Worm (Caenorhabditis elegans): ENCODE data around the gene T28A11.17.

T28A11.17 gene

ce11 chrV:3315308-3315707 lies 49.2 kb upstream of the T28A11.17 start, which contains the start of gene arrd-19 (continued):
- TF ChIP-seq zfp-2 (tag; optimal IDR thresholded peaks at IDR 0.05): no peak
- no peak for TF ChIP-seq ZK337.2 (GFP tag; IDR thresholded peaks at IDR 0.05)
- no peak for TF ChIP-seq zip-11 (GFP tag; IDR thresholded peaks at IDR 0.05)
- peak; percentile 72 for TF ChIP-seq mxl-3 (GFP tag; optimal IDR thresholded peaks at IDR 0.05)
- peak; percentile 90 for TF ChIP-seq nhr-48 (tag; optimal IDR thresholded peaks at IDR 0.05)
- no peak for TF ChIP-seq mdt-29 (GFP tag; IDR thresholded peaks at IDR 0.05)

DNA sequence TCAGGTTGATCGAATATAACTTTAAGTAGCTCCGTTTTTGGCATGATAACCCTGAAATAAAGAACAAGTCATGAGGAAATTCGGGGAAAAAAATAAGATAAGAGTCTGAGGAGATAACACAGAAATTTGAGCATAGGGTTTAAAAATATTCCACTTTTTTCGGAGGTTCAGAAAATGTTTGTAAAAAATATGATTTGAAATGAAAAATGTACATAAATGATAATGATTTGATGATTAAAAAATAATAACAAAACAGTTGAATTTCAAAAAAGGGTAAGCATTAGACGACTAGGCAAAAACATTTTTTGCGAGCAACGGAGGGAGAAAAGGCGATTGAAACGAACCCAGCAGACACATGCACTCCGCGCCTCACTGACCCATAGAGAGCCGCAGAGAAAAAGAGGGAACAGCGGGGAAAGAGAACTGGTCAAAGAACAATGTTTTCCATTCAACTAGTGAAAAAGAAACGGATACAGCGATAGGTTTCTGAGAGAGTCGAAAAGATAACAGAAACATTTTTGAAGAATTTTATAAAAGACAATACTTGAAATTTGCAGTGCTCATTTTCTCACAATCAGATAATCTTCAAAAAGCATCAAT lies 46.1 kb upstream of the T28A11.17 start, which contains the start of gene arrd-18:
TSS of gene arrd-18 (minus strand) at position 51 of the 600 bp plus-strand sequence.
- TF ChIP-seq tra-1 (GFP tag; IDR thresholded peaks at IDR 0.05): 0 out of 2 replicates have a peak, but pooled peaks have one; percentile 10
- peak in 1 of 2 experiments; percentile 51 for TF ChIP-seq mdl-1 (tag; optimal IDR thresholded peaks at IDR 0.05)
- TF ChIP-seq php-3 (GFP tag; IDR thresholded peaks at IDR 0.05): peak; percentile 18; the same call in 1 of the 2 replicates
- peak; percentile 83 for TF ChIP-seq hmg-1.1 (GFP tag; IDR thresholded peaks at IDR 0.05)
- TF ChIP-seq aha-1 (tag): peak; percentile 78
- TF ChIP-seq zip-2 (tag; optimal IDR thresholded peaks at IDR 0.05): no peak
- no peak for TF ChIP-seq daf-16 (GFP tag; optimal IDR thresholded peaks at IDR 0.05)
- no peak for TF ChIP-seq daf-16 (tag; optimal IDR thresholded peaks at IDR 0.05)
- TF ChIP-seq nhr-48 (tag; optimal IDR thresholded peaks at IDR 0.05): peak; percentile 70
- peak; percentile 73 for TF ChIP-seq hlh-11 (tag; optimal IDR thresholded peaks at IDR 0.05)
- peak; percentile 59 for TF ChIP-seq ctbp-1 (GFP tag; IDR thresholded peaks at IDR 0.05)
- peak in 1 of 2 experiments; percentile 56 for TF ChIP-seq unc-62 (GFP tag; optimal IDR thresholded peaks at IDR 0.05 in 1 of 2)
- TF ChIP-seq unc-62 (tag; optimal IDR thresholded peaks at IDR 0.05): no peak
- no peak for TF ChIP-seq dpl-1 (GFP tag; optimal IDR thresholded peaks at IDR 0.05)
- TF ChIP-seq nhr-11 (tag; optimal IDR thresholded peaks at IDR 0.05): peak; percentile 4
- no peak for TF ChIP-seq set-16 (GFP tag; IDR thresholded peaks at IDR 0.05)
- no peak for TF ChIP-seq ceh-20 (GFP tag; IDR thresholded peaks at IDR 0.05)
- peak; percentile 56 for TF ChIP-seq nhr-28 (tag; optimal IDR thresholded peaks at IDR 0.05)
- TF ChIP-seq spr-1 (tag; optimal IDR thresholded peaks at IDR 0.05): no peak
- peak; percentile 43 for TF ChIP-seq nhr-77 (tag; optimal IDR thresholded peaks at IDR 0.05)
- no peak for TF ChIP-seq R02D3.7 (tag; optimal IDR thresholded peaks at IDR 0.05)
- peak; percentile 34 for TF ChIP-seq mxl-3 (GFP tag; optimal IDR thresholded peaks at IDR 0.05)

DNA sequence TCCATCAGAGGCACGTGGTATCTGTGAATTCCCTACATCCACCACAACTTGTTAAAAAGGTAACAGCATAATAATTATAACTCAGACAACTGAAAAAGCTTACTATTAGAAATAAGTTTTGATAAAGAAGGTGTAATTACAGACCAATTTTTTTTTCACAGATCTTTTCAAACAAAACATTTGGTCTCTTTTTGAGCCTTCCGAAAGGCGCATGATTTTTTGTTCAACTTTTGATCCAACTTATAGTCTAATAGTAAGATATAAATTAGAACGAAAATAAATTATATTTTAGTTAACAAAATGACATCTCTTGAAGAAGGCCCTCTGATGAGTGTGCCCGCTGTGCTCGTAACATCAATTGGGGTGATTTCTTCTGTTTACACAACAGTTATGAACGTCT lies 42.1 kb upstream of the T28A11.17 start, which contains the start of gene srbc-3:
TSS of gene srbc-3 (plus strand) at position 301 of the 400 bp plus-strand sequence.
- TF ChIP-seq unc-62 (GFP tag; optimal IDR thresholded peaks at IDR 0.05 in 1 of 2) (peak in 1 of 2 experiments; percentile 67), unc-62 (tag; optimal IDR thresholded peaks at IDR 0.05) (no peak), ZK546.5 (tag; optimal IDR thresholded peaks at IDR 0.05) (no peak)

DNA sequence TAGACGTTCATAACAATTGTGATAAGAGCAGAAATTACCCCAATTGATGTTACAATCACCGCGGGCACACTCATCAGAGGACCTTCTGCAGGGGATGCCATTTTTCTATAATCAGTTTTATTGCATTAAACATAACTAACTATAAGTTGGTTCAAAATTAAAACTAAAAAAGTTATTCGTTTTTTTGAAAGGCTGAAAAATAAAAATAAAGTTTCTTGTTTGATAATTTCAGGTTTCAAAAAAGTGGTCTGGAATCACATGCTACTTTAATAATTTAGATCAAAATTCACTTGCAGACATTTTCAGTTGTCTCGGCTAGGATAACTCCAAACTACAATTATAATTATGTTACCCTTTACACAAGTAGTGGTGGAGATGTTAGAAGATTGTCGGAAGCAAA lies 35.8 kb upstream of the T28A11.17 start, which contains the start of gene srbc-1:
TSS of gene srbc-1 (minus strand) at position 101 of the 400 bp plus-strand sequence.
- TF ChIP-seq aha-1 (tag): peak; percentile 2
- TF ChIP-seq pqm-1 (tag; optimal IDR thresholded peaks at IDR 0.05): no peak

ce11 chrV:3299437-3299836 lies 33.3 kb upstream of the T28A11.17 start:
- TF ChIP-seq lin-15B (tag; optimal IDR thresholded peaks at IDR 0.05) (no peak), hif-1 (tag; optimal IDR thresholded peaks at IDR 0.05) (no peak), set-16 (GFP tag; IDR thresholded peaks at IDR 0.05) (no peak), lim-7 (GFP tag; IDR thresholded peaks at IDR 0.05) (no peak), madf-5 (GFP tag; IDR thresholded peaks at IDR 0.05) (peak in 1 of 2 experiments; percentile 70; a peak in 1 of 4 replicates), Y105C5A.15 (GFP tag; IDR thresholded peaks at IDR 0.05) (no peak)
